Fruit fly (Drosophila melanogaster) whole organism: ENCODE results near the gene CG18301.

ENCODE experiments used
- CG8478 ChIP-seq: fragments of >200 bp; optimal IDR thresholded peaks from 2 replicates; lab custom pipeline; 2018; ENCODE audit warnings: inconsistent platforms
- Dll ChIP-seq: fragments of >200 bp; optimal IDR thresholded peaks from 2 replicates; lab custom pipeline; 2017
- EcR ChIP-seq, 2 experiments: fragments of >200 bp; optimal IDR thresholded peaks; 2 replicates each; lab custom pipeline; 2017; ENCODE audit warnings: missing biosample characterization in 2 of 2, missing genetic modification characterization in 2 of 2, missing genetic modification reagents in 2 of 2
- pan ChIP-seq: fragments of >200 bp; optimal IDR thresholded peaks from 2 replicates; lab custom pipeline; 2017
- psq ChIP-seq: fragments of >200 bp; optimal IDR thresholded peaks from 2 replicates; lab custom pipeline; 2017
- usp ChIP-seq: fragments of >200 bp; optimal IDR thresholded peaks from 2 replicates; lab custom pipeline; 2017; ENCODE audit warnings: missing biosample characterization, missing genetic modification characterization, mixed read lengths

dm6 chr2L:10554676-10555075, 23.1 kb downstream of the CG18301 start:
- no peak for TF ChIP-seq Dll (lab: Kevin White, UChicago)
- no peak for TF ChIP-seq psq
- no peak for TF ChIP-seq EcR (GFP tag; optimal IDR thresholded peaks at IDR 0.05; lab: Kevin White, UChicago)
- TF ChIP-seq CG8478 (lab: Kevin White, UChicago), result no peak
- TF ChIP-seq pan, result no peak
- no peak for TF ChIP-seq usp
